Worm (Caenorhabditis elegans): Measurements from ENCODE around the gene gst-17.

Gene gst-17

ce11 chrII:13672057-13672456, 41.5 kb upstream of the gst-17 start (continued):
- TF ChIP-seq tbx-2 (tag; optimal IDR thresholded peaks at IDR 0.05) (no peak), egl-13 (tag; optimal IDR thresholded peaks at IDR 0.05) (no peak), lin-15B (tag; optimal IDR thresholded peaks at IDR 0.05) (no peak), aha-1 (tag; optimal IDR thresholded peaks at IDR 0.05) (no peak), grh-1 (GFP tag; IDR thresholded peaks at IDR 0.05) (no peak), C16A3.4 (tag; optimal IDR thresholded peaks at IDR 0.05) (no peak), nhr-76 (tag; optimal IDR thresholded peaks at IDR 0.05) (no peak), C04F5.9 (tag; optimal IDR thresholded peaks at IDR 0.05) (no peak), hlh-4 (tag; optimal IDR thresholded peaks at IDR 0.05) (no peak), nhr-237 (tag; optimal IDR thresholded peaks at IDR 0.05) (no peak), C34B4.2 (tag; optimal IDR thresholded peaks at IDR 0.05) (no peak), sup-37 (GFP tag; optimal IDR thresholded peaks at IDR 0.05) (no peak), unc-62 (GFP tag; optimal IDR thresholded peaks at IDR 0.05) (no peak), nhr-12 (tag; optimal IDR thresholded peaks at IDR 0.05) (no peak), skn-1 (tag; optimal IDR thresholded peaks at IDR 0.05) (no peak), mab-9 (GFP tag; IDR thresholded peaks at IDR 0.05) (no peak), lin-35 (GFP tag; optimal IDR thresholded peaks at IDR 0.05) (peak in 1 of 2 experiments; percentile 15), nhr-28 (tag; optimal IDR thresholded peaks at IDR 0.05) (no peak), elt-3 (tag; optimal IDR thresholded peaks at IDR 0.05) (no peak), vab-15 (tag; optimal IDR thresholded peaks at IDR 0.05) (no peak), snu-23 (GFP tag; optimal IDR thresholded peaks at IDR 0.05) (peak; percentile 20), lin-14 (GFP tag; optimal IDR thresholded peaks at IDR 0.05) (no peak), ama-1 (optimal IDR thresholded peaks at IDR 0.05) (no peak), pag-3 (tag; optimal IDR thresholded peaks at IDR 0.05; ENCODE audit: borderline replicate concordance, insufficient read depth) (peak; percentile 29), nhr-47 (tag; optimal IDR thresholded peaks at IDR 0.05) (no peak), isw-1 (GFP tag; IDR thresholded peaks at IDR 0.05) (no peak), elt-2 (tag; optimal IDR thresholded peaks at IDR 0.05) (peak; percentile 44), ceh-88 (GFP tag; IDR thresholded peaks at IDR 0.05) (no peak), dpl-1 (GFP tag; optimal IDR thresholded peaks at IDR 0.05) (no peak), swsn-7 (tag; optimal IDR thresholded peaks at IDR 0.05) (no peak), fos-1 (tag; optimal IDR thresholded peaks at IDR 0.05) (no peak), ceh-63 (GFP tag; optimal IDR thresholded peaks at IDR 0.05) (no peak), efl-3 (GFP tag; optimal IDR thresholded peaks at IDR 0.05) (no peak), nhr-20 (tag; optimal IDR thresholded peaks at IDR 0.05) (peak; percentile 30), hpl-2 (GFP tag; optimal IDR thresholded peaks at IDR 0.05) (no peak), irx-1 (tag; optimal IDR thresholded peaks at IDR 0.05) (no peak), mdl-1 (tag; optimal IDR thresholded peaks at IDR 0.05) (no peak), unc-98 (GFP tag; IDR thresholded peaks at IDR 0.05) (no peak), xbp-1 (tag; optimal IDR thresholded peaks at IDR 0.05) (no peak), nhr-90 (tag; optimal IDR thresholded peaks at IDR 0.05; ENCODE audit: poor library complexity) (peak; percentile 6), hlh-17 (GFP tag; optimal IDR thresholded peaks at IDR 0.05; ENCODE audit: borderline replicate concordance) (no peak), Y116A8C.19 (tag; optimal IDR thresholded peaks at IDR 0.05; ENCODE audit: borderline replicate concordance) (no peak), unc-130 (tag; optimal IDR thresholded peaks at IDR 0.05) (no peak), sox-4 (tag; optimal IDR thresholded peaks at IDR 0.05) (no peak), fkh-4 (tag; optimal IDR thresholded peaks at IDR 0.05; ENCODE audit: borderline replicate concordance) (no peak)
